Worm (Caenorhabditis elegans) whole organism, midembryonic: ENCODE data around the gene Y50E8A.6.
"Not testable (repeated sequence)": the region's sequence is repeated elsewhere in the genome, so short reads cannot be mapped to it uniquely, and the experiment has no call there.

Source experiments
- T22C8.4 ChIP-seq: fragments of 200-800 bp; sonication (Bioruptor generic); IDR thresholded peaks from 2 replicates; pipeline ENCODE4 v1.3.6; 2022; ENCODE audit warnings: missing genetic modification characterization, missing compliant biosample characterization
- flt-1 ChIP-seq: fragments of 200-800 bp; sonication (Bioruptor generic); IDR thresholded peaks from 2 replicates; pipeline ENCODE4 v1.3.6; 2022; ENCODE audit warnings: missing genetic modification characterization, missing compliant biosample characterization
- klf-2 ChIP-seq: fragments of 200-800 bp; sonication (Bioruptor generic); conservative IDR thresholded peaks from 2 replicates; pipeline ENCODE4 v1.3.6; 2022; ENCODE audit warnings: missing genetic modification reagents, missing genetic modification characterization, missing compliant biosample characterization
- med-1 ChIP-seq: sonication (generic microtip); optimal IDR thresholded peaks from 2 replicates; lab custom pipeline; 2017; ENCODE audit warnings: missing genetic modification characterization, mild to moderate bottlenecking, missing compliant biosample characterization, antibody characterized with exemption, missing genetic modification reagents; ENCODE audit not compliant: insufficient read depth
- ref-1 ChIP-seq: fragments of 200-800 bp; sonication (Bioruptor generic); conservative IDR thresholded peaks from 2 replicates; pipeline ENCODE4 v1.3.6; 2022; ENCODE audit warnings: missing genetic modification reagents, missing genetic modification characterization, missing compliant biosample characterization
- tab-1 ChIP-seq: fragments of 200-800 bp; sonication (Bioruptor generic); IDR thresholded peaks from 2 replicates; pipeline ENCODE4 v1.3.6; 2022; ENCODE audit warnings: missing genetic modification characterization, missing compliant biosample characterization
- ztf-29 ChIP-seq: fragments of 200-800 bp; sonication (Bioruptor generic); IDR thresholded peaks from 2 replicates; pipeline ENCODE4 v1.3.6; 2022; ENCODE audit warnings: missing genetic modification reagents, missing genetic modification characterization, missing compliant biosample characterization

- TF ChIP-seq flt-1 (GFP tag; lab: Robert Waterston, UW); ref-1 (GFP tag; lab: Robert Waterston, UW); tab-1 (GFP tag; lab: Robert Waterston, UW); med-1; T22C8.4 (GFP tag; lab: Robert Waterston, UW); klf-2 (GFP tag; lab: Robert Waterston, UW); ztf-29: not testable (repeated sequence)
Observed at ce11 chrV:14750357-14750756, 9.2 kb upstream of the Y50E8A.6 start, which contains the start of gene nspa-10.
